Worm (Caenorhabditis elegans): Measurements from ENCODE around the gene sdz-11.

The sdz-11 gene

ce11 chrII:3775719-3776118 lies 23.6 kb upstream of the sdz-11 start, which contains the start of gene T24E12.3:
Gene T24E12.3, plus strand, starts transcription at chrII:3776019.
- TF ChIP-seq aly-2 (tag; optimal IDR thresholded peaks at IDR 0.05) (no peak), nhr-12 (tag; optimal IDR thresholded peaks at IDR 0.05) (no peak), fos-1 (tag; optimal IDR thresholded peaks at IDR 0.05) (no peak), ztf-4 (tag; optimal IDR thresholded peaks at IDR 0.05) (no peak), ztf-11 (tag; optimal IDR thresholded peaks at IDR 0.05) (no peak), nhr-10 (tag; optimal IDR thresholded peaks at IDR 0.05) (no peak), skn-1 (tag; optimal IDR thresholded peaks at IDR 0.05) (no peak), peb-1 (tag; optimal IDR thresholded peaks at IDR 0.05) (no peak), lin-39 (tag; optimal IDR thresholded peaks at IDR 0.05) (no peak), Y55F3AM.14 (GFP tag; optimal IDR thresholded peaks at IDR 0.05) (no peak), sma-9 (GFP tag; optimal IDR thresholded peaks at IDR 0.05) (no peak), sma-9 (tag; optimal IDR thresholded peaks at IDR 0.05) (no peak), nhr-21 (tag; optimal IDR thresholded peaks at IDR 0.05) (no peak), mbf-1 (tag; optimal IDR thresholded peaks at IDR 0.05) (no peak), nhr-77 (tag; optimal IDR thresholded peaks at IDR 0.05) (no peak)

- TF ChIP-seq ama-1 (optimal IDR thresholded peaks at IDR 0.05) = no peak
- TF ChIP-seq ztf-11 (tag; optimal IDR thresholded peaks at IDR 0.05) = no peak
- no peak for TF ChIP-seq gmeb-1 (tag; optimal IDR thresholded peaks at IDR 0.05)
- no peak for TF ChIP-seq egl-27 (tag; optimal IDR thresholded peaks at IDR 0.05)
- TF ChIP-seq peb-1 (tag; optimal IDR thresholded peaks at IDR 0.05) = no peak
- no peak for TF ChIP-seq lsy-2 (tag; optimal IDR thresholded peaks at IDR 0.05)
- no peak for TF ChIP-seq mab-5 (tag; optimal IDR thresholded peaks at IDR 0.05)
- TF ChIP-seq nhr-77 (tag; optimal IDR thresholded peaks at IDR 0.05) = no peak
- no peak for TF ChIP-seq nhr-129 (tag; optimal IDR thresholded peaks at IDR 0.05)
- TF ChIP-seq unc-62 (GFP tag; optimal IDR thresholded peaks at IDR 0.05) = no peak
- TF ChIP-seq ZK546.5 (tag; optimal IDR thresholded peaks at IDR 0.05) = no peak
- TF ChIP-seq skn-1 (tag; optimal IDR thresholded peaks at IDR 0.05) = no peak
- no peak for TF ChIP-seq nhr-21 (tag; optimal IDR thresholded peaks at IDR 0.05)
- no peak for TF ChIP-seq lin-39 (tag; optimal IDR thresholded peaks at IDR 0.05)
- no peak for TF ChIP-seq sma-9 (GFP tag; optimal IDR thresholded peaks at IDR 0.05)
- no peak for TF ChIP-seq sma-9 (tag; optimal IDR thresholded peaks at IDR 0.05)
- no peak for TF ChIP-seq ztf-4 (tag; optimal IDR thresholded peaks at IDR 0.05)
- TF ChIP-seq alr-1 (tag; optimal IDR thresholded peaks at IDR 0.05) = no peak
- no peak for TF ChIP-seq ztf-1 (GFP tag; conservative IDR thresholded peaks at IDR 0.05)
- TF ChIP-seq mdl-1 (tag; optimal IDR thresholded peaks at IDR 0.05) = no peak
These were observed 21.0 kb upstream of the sdz-11 start, which contains the start of gene T24E12.10 for ce11 chrII:3773130-3773529. Gene T24E12.10, minus strand, starts transcription at chrII:3773230.

DNA sequence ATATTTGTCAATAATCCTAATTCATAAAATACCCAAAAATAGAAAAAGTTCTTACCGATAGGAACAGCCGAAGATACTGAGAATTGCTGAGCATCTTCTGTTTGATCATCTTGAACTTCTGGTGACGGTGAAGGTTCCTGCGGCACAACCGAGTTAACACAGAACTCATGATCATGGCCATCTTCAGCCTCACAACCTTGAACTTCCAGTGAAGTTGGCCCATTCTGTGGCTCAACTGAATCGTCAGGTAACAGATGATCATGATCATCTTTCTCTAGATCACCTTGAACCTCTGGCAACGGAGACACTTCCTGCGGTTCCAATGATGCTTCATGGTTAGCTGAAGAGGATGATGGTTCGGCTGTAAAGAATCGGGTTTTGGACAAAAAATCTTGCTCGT lies 19.6 kb upstream of the sdz-11 start:
- TF ChIP-seq unc-62 (GFP tag; optimal IDR thresholded peaks at IDR 0.05) (no peak), sma-3 (GFP tag; optimal IDR thresholded peaks at IDR 0.05) (no peak), unc-55 (GFP tag; optimal IDR thresholded peaks at IDR 0.05) (no peak), ceh-82 (tag; optimal IDR thresholded peaks at IDR 0.05) (no peak), nhr-12 (tag; optimal IDR thresholded peaks at IDR 0.05) (no peak), lsy-2 (tag; optimal IDR thresholded peaks at IDR 0.05) (no peak), unc-39 (tag; optimal IDR thresholded peaks at IDR 0.05) (no peak), ZK546.5 (tag; optimal IDR thresholded peaks at IDR 0.05) (no peak), skn-1 (tag; optimal IDR thresholded peaks at IDR 0.05) (no peak), elt-3 (tag; optimal IDR thresholded peaks at IDR 0.05) (no peak), nhr-25 (tag; optimal IDR thresholded peaks at IDR 0.05) (no peak), nhr-237 (tag; optimal IDR thresholded peaks at IDR 0.05) (no peak), nhr-11 (tag; optimal IDR thresholded peaks at IDR 0.05) (no peak), ztf-11 (tag; optimal IDR thresholded peaks at IDR 0.05) (no peak), nhr-23 (tag; optimal IDR thresholded peaks at IDR 0.05) (no peak), blmp-1 (tag; optimal IDR thresholded peaks at IDR 0.05; ENCODE audit: insufficient read depth) (no peak), ztf-4 (tag; optimal IDR thresholded peaks at IDR 0.05) (no peak), sem-4 (tag; optimal IDR thresholded peaks at IDR 0.05) (no peak), Y55F3AM.14 (GFP tag; optimal IDR thresholded peaks at IDR 0.05) (no peak)

- TF ChIP-seq nhr-6 (tag; optimal IDR thresholded peaks at IDR 0.05) = no peak
- no peak for TF ChIP-seq gmeb-1 (tag; optimal IDR thresholded peaks at IDR 0.05)
- no peak for TF ChIP-seq unc-55 (GFP tag; optimal IDR thresholded peaks at IDR 0.05)
- no peak for TF ChIP-seq nhr-10 (tag; optimal IDR thresholded peaks at IDR 0.05)
- TF ChIP-seq nhr-23 (tag; optimal IDR thresholded peaks at IDR 0.05) = no peak
- TF ChIP-seq fos-1 (tag; optimal IDR thresholded peaks at IDR 0.05) = no peak
- TF ChIP-seq sem-4 (tag; optimal IDR thresholded peaks at IDR 0.05) = no peak
- TF ChIP-seq alr-1 (tag; optimal IDR thresholded peaks at IDR 0.05) = no peak
- no peak for TF ChIP-seq peb-1 (tag; optimal IDR thresholded peaks at IDR 0.05)
- TF ChIP-seq nhr-12 (tag; optimal IDR thresholded peaks at IDR 0.05) = no peak
These were observed 12.4 kb upstream of the sdz-11 start, which contains the start of gene srx-112 for ce11 chrII:3764486-3764885. Gene srx-112, minus strand, starts transcription at chrII:3764586.

Measured in whole organism, L2 larva.